Worm (Caenorhabditis elegans) whole organism, midembryonic: ENCODE data around the gene fbxb-35.
"Not testable (repeated sequence)": the region's sequence is repeated elsewhere in the genome, so short reads cannot be mapped to it uniquely, and the experiment has no call there.

ENCODE experiments used
- T22C8.4 ChIP-seq: fragments of 200-800 bp; sonication (Bioruptor generic); IDR thresholded peaks from 2 replicates; pipeline ENCODE4 v1.3.6; 2022; ENCODE audit warnings: missing genetic modification characterization, missing compliant biosample characterization
- cog-1 ChIP-seq: sonication (generic microtip); optimal IDR thresholded peaks from 2 replicates; lab custom pipeline; 2016; ENCODE audit warnings: missing genetic modification characterization, missing compliant biosample characterization
- flt-1 ChIP-seq: fragments of 200-800 bp; sonication (Bioruptor generic); IDR thresholded peaks from 2 replicates; pipeline ENCODE4 v1.3.6; 2022; ENCODE audit warnings: missing genetic modification characterization, missing compliant biosample characterization
- klf-2 ChIP-seq: fragments of 200-800 bp; sonication (Bioruptor generic); conservative IDR thresholded peaks from 2 replicates; pipeline ENCODE4 v1.3.6; 2022; ENCODE audit warnings: missing genetic modification reagents, missing genetic modification characterization, missing compliant biosample characterization
- med-1 ChIP-seq: sonication (generic microtip); optimal IDR thresholded peaks from 2 replicates; lab custom pipeline; 2017; ENCODE audit warnings: missing genetic modification characterization, mild to moderate bottlenecking, missing compliant biosample characterization, antibody characterized with exemption, missing genetic modification reagents; ENCODE audit not compliant: insufficient read depth
- ref-1 ChIP-seq: fragments of 200-800 bp; sonication (Bioruptor generic); conservative IDR thresholded peaks from 2 replicates; pipeline ENCODE4 v1.3.6; 2022; ENCODE audit warnings: missing genetic modification reagents, missing genetic modification characterization, missing compliant biosample characterization
- tab-1 ChIP-seq: fragments of 200-800 bp; sonication (Bioruptor generic); IDR thresholded peaks from 2 replicates; pipeline ENCODE4 v1.3.6; 2022; ENCODE audit warnings: missing genetic modification characterization, missing compliant biosample characterization
- ztf-23 ChIP-seq: fragments of 200-800 bp; sonication (Bioruptor generic); IDR thresholded peaks from 2 replicates; pipeline ENCODE4 v1.3.6; 2022; ENCODE audit warnings: missing genetic modification reagents, missing genetic modification characterization, missing compliant biosample characterization
- ztf-29 ChIP-seq: fragments of 200-800 bp; sonication (Bioruptor generic); IDR thresholded peaks from 2 replicates; pipeline ENCODE4 v1.3.6; 2022; ENCODE audit warnings: missing genetic modification reagents, missing genetic modification characterization, missing compliant biosample characterization

Gene fbxb-35

ce11 chrII:2033286-2033685, 18.2 kb upstream of the fbxb-35 start, which contains the start of gene F59H6.14:
F59H6.14 (plus strand) TSS chrII:2033586.
- TF ChIP-seq ref-1 (no peak), med-1 (no peak), cog-1 (tag; lab: Kevin White, UChicago) (no peak), tab-1 (GFP tag; lab: Robert Waterston, UW) (no peak), T22C8.4 (GFP tag; lab: Robert Waterston, UW) (no peak), klf-2 (GFP tag; lab: Robert Waterston, UW) (no peak), ztf-23 (GFP tag; lab: Robert Waterston, UW) (no peak), flt-1 (GFP tag; lab: Robert Waterston, UW) (no peak), ztf-29 (no peak)

DNA sequence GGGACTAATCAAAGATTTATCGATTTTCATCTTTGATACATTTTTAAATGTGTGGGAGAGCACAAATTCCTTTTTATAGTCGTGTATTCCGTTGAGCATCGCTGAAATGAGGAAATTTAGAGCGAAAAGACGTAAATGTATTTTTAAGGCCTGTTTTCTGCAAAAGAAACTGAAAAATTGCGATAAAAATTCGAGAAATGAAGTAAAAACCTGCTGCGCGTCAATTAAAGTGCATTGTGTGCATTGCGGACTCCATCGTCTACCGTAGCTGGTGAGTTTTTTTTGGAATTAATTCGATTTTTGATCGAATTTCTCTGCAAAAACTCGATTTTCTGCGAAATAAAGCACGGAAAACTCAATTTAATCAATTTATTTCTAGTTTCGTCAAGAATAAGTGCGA, 12.2 kb upstream of the fbxb-35 start, which contains the start of gene bath-19:
bath-19 (minus strand) TSS at position 101 of the 400 bp plus-strand sequence.
- TF ChIP-seq klf-2 (GFP tag; lab: Robert Waterston, UW) = no peak
- TF ChIP-seq ref-1 = no peak
- no peak for TF ChIP-seq ztf-23 (GFP tag; lab: Robert Waterston, UW)
- no peak for TF ChIP-seq flt-1 (GFP tag; lab: Robert Waterston, UW)
- no peak for TF ChIP-seq tab-1 (GFP tag; lab: Robert Waterston, UW)
- TF ChIP-seq med-1 = no peak
- TF ChIP-seq ztf-29 = no peak

ce11 chrII:2042447-2042846, 9.0 kb upstream of the fbxb-35 start, which contains the start of gene bath-20:
bath-20 (minus strand) TSS chrII:2042547.
- TF ChIP-seq med-1 (no peak), T22C8.4 (GFP tag; lab: Robert Waterston, UW) (no peak), cog-1 (tag; lab: Kevin White, UChicago) (no peak), ztf-29 (no peak), flt-1 (GFP tag; lab: Robert Waterston, UW) (no peak), ref-1 (no peak), ztf-23 (GFP tag; lab: Robert Waterston, UW) (no peak), klf-2 (GFP tag; lab: Robert Waterston, UW) (no peak), tab-1 (GFP tag; lab: Robert Waterston, UW) (no peak)

- TF ChIP-seq klf-2 (GFP tag; lab: Robert Waterston, UW) (no peak), cog-1 (tag; lab: Kevin White, UChicago) (no peak), med-1 (no peak), ref-1 (no peak)
Measured at ce11 chrII:2045505-2045904, 6.0 kb upstream of the fbxb-35 start, which contains the start of gene bath-24. bath-24 (minus strand) TSS chrII:2045605.

DNA sequence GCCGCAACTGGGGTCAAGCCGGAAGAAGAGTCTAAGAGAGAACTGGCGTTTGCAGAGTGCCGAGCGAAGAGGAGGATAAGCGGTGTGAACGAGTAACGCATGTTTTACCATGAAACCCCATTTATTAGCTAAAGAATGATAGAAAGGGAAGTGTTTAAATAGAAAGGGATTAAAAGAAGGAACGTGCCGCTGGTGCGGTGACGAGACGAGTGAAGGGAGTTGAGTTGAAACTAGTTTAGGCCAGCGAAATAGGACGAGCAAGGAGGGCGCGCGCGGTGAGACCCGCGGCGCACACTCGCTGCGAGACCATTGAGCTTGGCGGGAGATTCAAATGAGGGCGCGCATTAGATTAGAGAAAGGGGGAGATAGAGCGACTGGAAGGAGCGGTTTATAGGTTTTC, 4.9 kb upstream of the fbxb-35 start, which contains the start of gene math-1:
math-1 (minus strand) TSS at position 101 of the 400 bp plus-strand sequence.
- not testable (repeated sequence) for TF ChIP-seq flt-1, ztf-23, klf-2 (GFP tag; lab: Robert Waterston, UW)

DNA sequence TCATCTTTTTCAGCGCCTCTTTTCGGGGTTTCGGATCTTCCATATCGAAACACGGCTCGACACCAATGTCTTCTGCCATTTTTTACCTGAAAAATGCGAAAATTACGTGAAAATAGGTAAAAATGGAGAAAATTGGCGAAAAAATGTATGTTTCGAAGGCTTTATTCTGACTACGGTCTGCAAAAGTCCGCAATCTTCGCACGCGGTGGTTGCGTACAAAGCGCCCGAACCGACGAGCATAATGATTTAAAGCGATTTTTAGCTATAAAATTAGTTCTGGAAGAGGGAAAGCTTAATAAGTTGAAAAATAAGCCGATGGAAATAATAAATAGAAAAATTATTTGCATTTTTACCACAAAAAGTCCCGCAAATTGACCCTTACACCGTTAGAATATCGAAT, 7.5 kb downstream of the fbxb-35 start, which contains the start of gene F07E5.5:
F07E5.5 (minus strand) TSS at position 86 of the 400 bp plus-strand sequence.
- TF ChIP-seq ztf-29 (no peak), klf-2 (GFP tag; lab: Robert Waterston, UW) (no peak), cog-1 (tag; lab: Kevin White, UChicago) (no peak), med-1 (no peak), ref-1 (no peak), flt-1 (GFP tag; lab: Robert Waterston, UW) (no peak)

DNA sequence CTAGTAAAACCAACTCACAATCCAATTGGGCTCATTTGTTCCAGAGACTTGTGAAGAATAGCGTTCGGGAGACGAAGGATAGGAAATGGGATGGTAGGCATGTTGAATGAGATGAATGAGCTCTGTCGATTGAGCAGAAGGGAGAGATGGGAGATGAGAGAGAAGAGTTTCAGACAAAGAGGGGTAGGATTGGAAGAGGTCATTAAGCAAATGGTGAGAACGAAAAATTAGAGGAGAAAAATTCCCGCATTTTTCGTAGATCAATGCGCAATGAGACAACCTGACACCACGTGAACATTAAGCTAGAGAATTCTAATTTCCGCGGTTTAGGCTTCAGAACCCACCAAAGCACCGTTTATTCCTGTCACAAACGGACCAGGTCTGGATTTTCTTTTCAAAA, 12.5 kb downstream of the fbxb-35 start, which contains the start of gene F07E5.13:
F07E5.13 (minus strand) TSS at position 101 of the 400 bp plus-strand sequence.
- no peak for TF ChIP-seq flt-1 (GFP tag; lab: Robert Waterston, UW)
- no peak for TF ChIP-seq ztf-23 (GFP tag; lab: Robert Waterston, UW)
- TF ChIP-seq ref-1 = no peak
- no peak for TF ChIP-seq med-1

DNA sequence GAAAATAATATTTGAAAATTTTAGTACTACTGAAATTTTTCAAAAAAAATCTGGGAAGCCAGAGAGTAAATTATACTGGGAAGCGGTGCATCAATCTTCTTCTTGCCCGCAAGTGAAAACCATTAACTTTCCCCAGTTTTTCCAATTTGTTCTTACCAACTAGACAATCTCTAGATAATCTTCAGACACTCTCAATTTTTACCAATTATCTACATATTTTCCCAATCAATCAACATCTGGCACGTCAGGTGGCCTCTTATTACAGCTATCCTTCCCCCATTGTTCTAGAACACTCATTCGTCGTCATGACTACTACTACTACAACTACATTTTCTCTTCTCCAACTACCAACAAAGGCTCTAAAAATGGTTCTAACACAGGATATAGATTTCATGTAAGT, 13.0 kb downstream of the fbxb-35 start, which contains the start of gene fbxb-6:
fbxb-6 (plus strand) TSS at position 301 of the 400 bp plus-strand sequence.
- TF ChIP-seq ztf-29 (no peak), klf-2 (GFP tag; lab: Robert Waterston, UW) (no peak), ref-1 (no peak), med-1 (no peak), T22C8.4 (GFP tag; lab: Robert Waterston, UW) (no peak), flt-1 (GFP tag; lab: Robert Waterston, UW) (no peak), cog-1 (tag; lab: Kevin White, UChicago) (no peak), tab-1 (GFP tag; lab: Robert Waterston, UW) (no peak), ztf-23 (GFP tag; lab: Robert Waterston, UW) (no peak)

DNA sequence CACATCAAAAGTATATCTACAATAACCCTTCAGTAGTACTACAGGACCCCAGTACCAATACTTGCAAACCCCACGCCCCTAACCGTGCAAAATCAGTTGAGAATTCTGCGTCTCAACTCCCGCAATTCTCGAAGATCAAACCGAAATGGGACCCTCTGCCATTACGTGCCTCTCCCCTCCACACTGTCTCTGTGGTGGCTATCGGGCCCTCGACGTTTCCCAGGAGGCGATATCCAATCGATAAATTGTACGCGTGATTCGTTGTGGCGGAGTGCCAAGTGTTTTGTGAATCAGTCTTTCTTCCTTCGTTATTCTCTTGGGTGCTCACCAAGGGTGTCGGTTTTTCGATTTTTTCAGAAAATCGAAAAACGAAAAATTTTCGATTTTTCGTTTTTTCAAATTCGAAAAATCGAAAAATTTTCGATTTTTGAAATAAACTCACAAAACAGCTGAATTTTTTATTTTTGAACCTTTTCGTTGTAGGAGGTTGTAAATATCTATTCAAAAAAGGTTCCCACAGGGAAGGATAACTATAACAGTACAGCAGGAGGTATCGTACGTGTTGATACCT, 16.1 kb downstream of the fbxb-35 start, which contains the start of gene F07E5.12:
F07E5.12 (plus strand) TSS at position 521 of the 571 bp plus-strand sequence.
- not testable (repeated sequence) for TF ChIP-seq T22C8.4 (GFP tag; lab: Robert Waterston, UW); ztf-29; ref-1

- TF ChIP-seq cog-1 (tag; lab: Kevin White, UChicago) (no peak), T22C8.4 (GFP tag; lab: Robert Waterston, UW) (no peak), ref-1 (no peak), ztf-23 (GFP tag; lab: Robert Waterston, UW) (no peak), ztf-29 (no peak), tab-1 (GFP tag; lab: Robert Waterston, UW) (no peak), med-1 (no peak), klf-2 (GFP tag; lab: Robert Waterston, UW) (no peak), flt-1 (GFP tag; lab: Robert Waterston, UW) (no peak)
Measured at ce11 chrII:2071429-2071828, 20.0 kb downstream of the fbxb-35 start, which contains the start of gene F07E5.7. F07E5.7 (minus strand) TSS chrII:2071529.
